Worm (Caenorhabditis elegans) whole organism, late embryonic: ENCODE measurements around the gene Y41G9A.17.

ENCODE experiments used
- F13H6.1 ChIP-seq: sonication (generic microtip); optimal IDR thresholded peaks from 2 replicates; lab custom pipeline; 2016; ENCODE audit warnings: missing genetic modification characterization, missing compliant biosample characterization
- ama-1 ChIP-seq: fragments of 150-350 bp; optimal IDR thresholded peaks from 2 replicates; lab custom pipeline; 2014
- elt-4 ChIP-seq: sonication (generic microtip); optimal IDR thresholded peaks from 2 replicates; lab custom pipeline; 2016; ENCODE audit warnings: missing genetic modification characterization, missing compliant biosample characterization
- fkh-10 ChIP-seq: fragments of 150-350 bp; optimal IDR thresholded peaks from 2 replicates; lab custom pipeline; 2014; ENCODE audit warnings: missing biosample characterization, missing genetic modification reagents, missing genetic modification characterization
- hlh-8 ChIP-seq: sonication (generic microtip); optimal IDR thresholded peaks from 2 replicates; lab custom pipeline; 2016; ENCODE audit warnings: missing genotype, missing genetic modification characterization, missing compliant biosample characterization
- madf-2 ChIP-seq: sonication (generic microtip); optimal IDR thresholded peaks from 2 replicates; lab custom pipeline; 2017; ENCODE audit warnings: missing genetic modification characterization, missing compliant biosample characterization
- pha-4 ChIP-seq: fragments of 150-350 bp; optimal IDR thresholded peaks from 2 replicates; lab custom pipeline; 2018; ENCODE audit warnings: missing biosample characterization, missing genetic modification reagents, missing genetic modification characterization
- pqm-1 ChIP-seq: sonication (generic microtip); optimal IDR thresholded peaks from 2 replicates; lab custom pipeline; 2016; ENCODE audit warnings: missing genetic modification characterization, missing compliant biosample characterization
- sox-4 ChIP-seq: sonication (generic microtip); optimal IDR thresholded peaks from 2 replicates; lab custom pipeline; 2017; ENCODE audit warnings: mild to moderate bottlenecking, missing genetic modification characterization, inconsistent platforms, missing compliant biosample characterization
- tbx-2 ChIP-seq: sonication (generic microtip); optimal IDR thresholded peaks from 2 replicates; lab custom pipeline; 2016; ENCODE audit warnings: missing genetic modification characterization, missing compliant biosample characterization
- zip-5 ChIP-seq: sonication (generic microtip); optimal IDR thresholded peaks from 2 replicates; lab custom pipeline; 2016; ENCODE audit warnings: missing genetic modification characterization, missing compliant biosample characterization

ce11 chrX:2960703-2961102 is 38.8 kb downstream of the Y41G9A.17 start:
- TF ChIP-seq sox-4 (tag; lab: Kevin White, UChicago) = no peak
- no peak for TF ChIP-seq tbx-2 (tag; lab: Kevin White, UChicago)
- no peak for TF ChIP-seq elt-4
- TF ChIP-seq madf-2 (tag; lab: Kevin White, UChicago) = no peak
- no peak for TF ChIP-seq F13H6.1 (tag; lab: Kevin White, UChicago)
- no peak for TF ChIP-seq ama-1 (lab: Kevin White, UChicago)
- TF ChIP-seq hlh-8 (tag; lab: Kevin White, UChicago) = no peak
- TF ChIP-seq fkh-10 (GFP tag; lab: Kevin White, UChicago) = no peak
- TF ChIP-seq zip-5 (tag; lab: Kevin White, UChicago) = no peak
- TF ChIP-seq pqm-1 (tag; lab: Kevin White, UChicago) = no peak
- no peak for TF ChIP-seq pha-4 (tag; lab: Kevin White, UChicago)
